Fruit fly (Drosophila melanogaster) whole organism, embryonic: Measurements from ENCODE around the gene CG2256.

ENCODE experiments used
- Atf3 ChIP-seq: fragments of 200-800 bp; sonication (Bioruptor generic); optimal IDR thresholded peaks from 3 replicates; lab custom pipeline; 2016; ENCODE audit warnings: missing biosample characterization, missing genetic modification characterization
- Bgb ChIP-seq: fragments of 200-800 bp; sonication (Bioruptor generic); IDR thresholded peaks from 2 replicates; pipeline ENCODE4 v1.3.6; 2022; ENCODE audit warnings: missing biosample characterization, missing genetic modification characterization; ENCODE audit not compliant: partially characterized antibody
- CG10979 ChIP-seq: fragments of 200-800 bp; sonication (Bioruptor generic); optimal IDR thresholded peaks from 2 replicates; lab custom pipeline; 2018; ENCODE audit warnings: missing biosample characterization, mild to moderate bottlenecking, missing genetic modification characterization, moderate library complexity
- CG11504 ChIP-seq: fragments of 200-800 bp; sonication (Bioruptor generic); optimal IDR thresholded peaks from 3 replicates; lab custom pipeline; 2019; ENCODE audit warnings: missing biosample characterization, mild to moderate bottlenecking, missing genetic modification characterization, moderate library complexity
- CG12071 ChIP-seq: fragments of 200-800 bp; sonication (Bioruptor generic); optimal IDR thresholded peaks from 3 replicates; lab custom pipeline; 2018; ENCODE audit warnings: missing biosample characterization, mild to moderate bottlenecking, missing genetic modification characterization
- CG13775 ChIP-seq: fragments of 200-800 bp; sonication (Bioruptor generic); optimal IDR thresholded peaks from 3 replicates; lab custom pipeline; 2017; ENCODE audit warnings: missing biosample characterization, mild to moderate bottlenecking, missing genetic modification characterization
- CG14014 ChIP-seq: fragments of 200-800 bp; sonication (Bioruptor generic); IDR thresholded peaks from 2 replicates; pipeline ENCODE4 v1.3.6; 2022; ENCODE audit warnings: missing biosample characterization, missing genetic modification characterization
- CG15011 ChIP-seq: fragments of 200-800 bp; sonication (Bioruptor generic); optimal IDR thresholded peaks from 3 replicates; lab custom pipeline; 2018; ENCODE audit warnings: missing biosample characterization, mild to moderate bottlenecking, missing genetic modification characterization
- CG15601 ChIP-seq: fragments of 200-800 bp; sonication (Bioruptor generic); optimal IDR thresholded peaks from 3 replicates; lab custom pipeline; 2019; ENCODE audit warnings: missing biosample characterization, mild to moderate bottlenecking, missing genetic modification characterization, moderate library complexity
- CG1647 ChIP-seq: fragments of 200-800 bp; sonication (Bioruptor generic); optimal IDR thresholded peaks from 3 replicates; lab custom pipeline; 2016; ENCODE audit warnings: missing biosample characterization, missing genetic modification characterization
- CG16779 ChIP-seq: fragments of 200-800 bp; sonication (Bioruptor generic); IDR thresholded peaks from 2 replicates; pipeline ENCODE4 v1.3.6; 2022; ENCODE audit warnings: missing biosample characterization, missing genetic modification characterization
- CG1832 ChIP-seq: fragments of 200-800 bp; sonication (Bioruptor generic); optimal IDR thresholded peaks from 2 replicates; lab custom pipeline; 2017; ENCODE audit warnings: missing biosample characterization, mild to moderate bottlenecking, missing genetic modification characterization, inconsistent platforms
- CG30020 ChIP-seq: fragments of 200-800 bp; optimal IDR thresholded peaks from 2 replicates; lab custom pipeline; 2019; ENCODE audit warnings: missing biosample characterization, mild to moderate bottlenecking, missing genetic modification characterization, moderate library complexity
- CG30431 ChIP-seq: fragments of 200-800 bp; sonication (Bioruptor generic); optimal IDR thresholded peaks from 2 replicates; lab custom pipeline; 2017; ENCODE audit warnings: missing biosample characterization, missing genetic modification characterization
- CG34422 ChIP-seq: fragments of 200-800 bp; sonication (Bioruptor generic); IDR thresholded peaks from 3 replicates; pipeline ENCODE4 v1.3.6; 2022; ENCODE audit warnings: missing biosample characterization, missing genetic modification characterization
- CG4820 ChIP-seq: fragments of 200-800 bp; sonication (Bioruptor generic); optimal IDR thresholded peaks from 3 replicates; lab custom pipeline; 2016; ENCODE audit warnings: missing biosample characterization, missing genetic modification characterization
- CG5180 ChIP-seq: fragments of 200-800 bp; sonication (Bioruptor generic); optimal IDR thresholded peaks from 3 replicates; lab custom pipeline; 2017; ENCODE audit warnings: missing biosample characterization, missing genetic modification characterization, mild to moderate bottlenecking, moderate library complexity, missing genetic modification reagents
- CG6175 ChIP-seq: fragments of 200-800 bp; sonication (Bioruptor generic); IDR thresholded peaks from 3 replicates; pipeline ENCODE4 v1.3.6; 2022; ENCODE audit warnings: missing biosample characterization, missing genetic modification characterization
- CG8944 ChIP-seq: fragments of 200-800 bp; sonication (Bioruptor generic); optimal IDR thresholded peaks from 3 replicates; lab custom pipeline; 2016; ENCODE audit warnings: missing biosample characterization, missing genetic modification characterization
- Camta ChIP-seq: fragments of 200-800 bp; sonication (Bioruptor generic); optimal IDR thresholded peaks from 2 replicates; lab custom pipeline; 2016; ENCODE audit warnings: missing biosample characterization, missing genetic modification characterization
- Gug ChIP-seq: fragments of 200-800 bp; sonication (Bioruptor generic); IDR thresholded peaks from 4 replicates; pipeline ENCODE4 v1.3.6; 2022; ENCODE audit warnings: missing biosample characterization, missing genetic modification characterization
- Hr3 ChIP-seq: fragments of 200-800 bp; sonication (Bioruptor generic); optimal IDR thresholded peaks from 3 replicates; lab custom pipeline; 2016; ENCODE audit warnings: missing biosample characterization, missing genetic modification characterization
- Lim3 ChIP-seq: fragments of 200-800 bp; sonication (Bioruptor generic); IDR thresholded peaks from 2 replicates; pipeline ENCODE4 v1.3.6; 2022; ENCODE audit warnings: missing biosample characterization, missing genetic modification characterization
- MESR4 ChIP-seq: fragments of 200-800 bp; sonication (Bioruptor generic); optimal IDR thresholded peaks from 2 replicates; lab custom pipeline; 2018; ENCODE audit warnings: missing biosample characterization, mild to moderate bottlenecking, missing genetic modification characterization, moderate library complexity
- Max ChIP-seq: fragments of 200-800 bp; sonication (Bioruptor generic); optimal IDR thresholded peaks from 2 replicates; lab custom pipeline; 2016; ENCODE audit warnings: missing biosample characterization, mild to moderate bottlenecking, missing genetic modification characterization
- Rfx ChIP-seq: fragments of 200-800 bp; sonication (Bioruptor generic); IDR thresholded peaks from 2 replicates; pipeline ENCODE4 v1.3.6; 2022; ENCODE audit warnings: missing biosample characterization, missing genetic modification characterization
- Scr ChIP-seq: fragments of 200-800 bp; sonication (Bioruptor generic); IDR thresholded peaks from 2 replicates; pipeline ENCODE4 v1.3.6; 2022; ENCODE audit warnings: missing biosample characterization, missing genetic modification characterization; ENCODE audit not compliant: partially characterized antibody
- Side ChIP-seq: fragments of 200-800 bp; sonication (Bioruptor generic); optimal IDR thresholded peaks from 2 replicates; lab custom pipeline; 2016; ENCODE audit warnings: missing biosample characterization, missing genetic modification characterization
- Xrp1 ChIP-seq: fragments of 200-800 bp; sonication (Bioruptor generic); IDR thresholded peaks from 2 replicates; pipeline ENCODE4 v1.3.6; 2022; ENCODE audit warnings: missing biosample characterization, missing genetic modification characterization
- al ChIP-seq: fragments of 200-800 bp; sonication (Bioruptor generic); IDR thresholded peaks from 2 replicates; pipeline ENCODE4 v1.3.6; 2022; ENCODE audit warnings: missing biosample characterization, missing genetic modification characterization
- cwo ChIP-seq: fragments of 200-800 bp; sonication (Bioruptor generic); optimal IDR thresholded peaks from 3 replicates; lab custom pipeline; 2017; ENCODE audit warnings: missing biosample characterization, missing genetic modification characterization, mild to moderate bottlenecking, moderate library complexity, missing genetic modification reagents
- dan ChIP-seq: fragments of 200-800 bp; sonication (Bioruptor generic); IDR thresholded peaks from 2 replicates; pipeline ENCODE4 v1.3.6; 2022; ENCODE audit warnings: missing biosample characterization, missing genetic modification characterization
- dati ChIP-seq: fragments of 200-800 bp; sonication (Bioruptor generic); IDR thresholded peaks from 2 replicates; pipeline ENCODE4 v1.3.6; 2022; ENCODE audit warnings: missing biosample characterization, missing genetic modification characterization
- exex ChIP-seq: fragments of 200-800 bp; sonication (Bioruptor generic); optimal IDR thresholded peaks from 4 replicates; lab custom pipeline; 2018; ENCODE audit warnings: missing biosample characterization, mild to moderate bottlenecking, missing genetic modification characterization, moderate library complexity
- gem ChIP-seq: fragments of 200-800 bp; sonication (Bioruptor generic); optimal IDR thresholded peaks from 2 replicates; lab custom pipeline; 2019; ENCODE audit warnings: missing biosample characterization, mild to moderate bottlenecking, missing genetic modification characterization, moderate library complexity
- ken ChIP-seq: fragments of 200-800 bp; sonication (Bioruptor generic); IDR thresholded peaks from 3 replicates; pipeline ENCODE4 v1.3.6; 2022; ENCODE audit warnings: missing biosample characterization, missing genetic modification characterization
- salm ChIP-seq: fragments of 200-800 bp; sonication (Bioruptor generic); optimal IDR thresholded peaks from 2 replicates; lab custom pipeline; 2018; ENCODE audit warnings: missing biosample characterization, mild to moderate bottlenecking, missing genetic modification characterization
- schlank ChIP-seq: fragments of 200-800 bp; sonication (Bioruptor generic); optimal IDR thresholded peaks from 2 replicates; lab custom pipeline; 2018; ENCODE audit warnings: missing biosample characterization, mild to moderate bottlenecking, missing genetic modification characterization
- slp2 ChIP-seq: fragments of 200-800 bp; sonication (Bioruptor generic); optimal IDR thresholded peaks from 2 replicates; lab custom pipeline; 2016; ENCODE audit warnings: missing biosample characterization, missing genetic modification characterization
- sna ChIP-seq: fragments of 200-800 bp; sonication (Bioruptor generic); IDR thresholded peaks from 2 replicates; pipeline ENCODE4 v1.3.6; 2022; ENCODE audit warnings: missing biosample characterization, missing genetic modification characterization; ENCODE audit not compliant: partially characterized antibody
- sqz ChIP-seq: fragments of 200-800 bp; sonication (Bioruptor generic); optimal IDR thresholded peaks from 3 replicates; lab custom pipeline; 2018; ENCODE audit warnings: missing biosample characterization, mild to moderate bottlenecking, missing genetic modification characterization
- tap ChIP-seq: fragments of 200-800 bp; optimal IDR thresholded peaks from 3 replicates; lab custom pipeline; 2019; ENCODE audit warnings: missing biosample characterization, mild to moderate bottlenecking, missing genetic modification characterization, moderate library complexity
- tup ChIP-seq: fragments of 200-800 bp; sonication (Bioruptor generic); optimal IDR thresholded peaks from 2 replicates; lab custom pipeline; 2016; ENCODE audit warnings: missing biosample characterization, mild to moderate bottlenecking, missing genetic modification characterization, moderate library complexity
- vnd ChIP-seq: fragments of 200-800 bp; sonication (Bioruptor generic); IDR thresholded peaks from 3 replicates; pipeline ENCODE4 v1.3.6; 2022; ENCODE audit warnings: missing biosample characterization, missing genetic modification characterization; ENCODE audit not compliant: partially characterized antibody
- wor ChIP-seq: fragments of 200-800 bp; sonication (Bioruptor generic); IDR thresholded peaks from 2 replicates; pipeline ENCODE4 v1.3.6; 2022; ENCODE audit warnings: missing biosample characterization, missing genetic modification characterization
- yki ChIP-seq: fragments of >200 bp; optimal IDR thresholded peaks from 3 replicates; lab custom pipeline; 2018
- zf30C ChIP-seq: fragments of 200-800 bp; sonication (Bioruptor generic); optimal IDR thresholded peaks from 3 replicates; lab custom pipeline; 2018; ENCODE audit warnings: missing biosample characterization, mild to moderate bottlenecking, missing genetic modification characterization

Gene CG2256

DNA sequence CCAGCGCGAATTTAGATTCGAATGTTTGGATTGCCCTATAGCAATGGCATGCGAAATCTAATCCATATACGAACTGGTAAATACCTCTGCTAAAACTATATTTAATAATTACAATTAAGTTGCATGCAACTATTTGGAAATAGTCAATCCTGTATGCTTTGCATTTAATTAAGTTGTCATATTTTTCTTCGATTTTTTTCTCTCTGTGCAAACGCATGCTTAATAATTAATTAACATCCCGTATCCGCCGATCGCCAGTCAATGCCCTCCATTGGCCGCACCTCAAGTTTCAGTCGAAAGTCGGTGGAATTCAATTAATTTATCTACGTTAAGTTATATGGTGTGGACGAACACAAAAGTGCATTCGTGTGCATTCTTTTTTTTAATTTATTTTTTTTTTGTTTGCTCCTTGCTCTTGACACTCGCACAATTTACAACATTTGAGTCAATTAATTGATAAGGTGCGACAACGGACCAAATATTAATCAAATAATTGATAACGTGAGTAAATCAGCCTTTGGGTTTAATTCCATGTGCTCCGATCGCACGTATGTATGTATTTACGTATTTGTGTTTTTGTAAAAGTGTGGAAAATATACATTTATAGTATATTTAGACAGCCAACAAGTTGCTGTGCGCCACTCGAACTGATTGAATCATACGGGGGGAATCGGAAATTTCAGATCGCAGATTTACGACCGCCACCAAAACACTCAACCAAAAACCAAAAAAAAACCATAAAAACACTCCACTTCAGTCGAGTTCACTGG lies 19.5 kb upstream of the CG2256 start (continued):
- TF ChIP-seq Max (GFP tag; lab: Kevin White, UChicago) = no peak
- no peak for TF ChIP-seq CG1832
- TF ChIP-seq sna (GFP tag; lab: Robert Waterston, UW) = no peak
- no peak for TF ChIP-seq gem
- no peak for TF ChIP-seq CG30020
- TF ChIP-seq cwo (GFP tag; lab: Kevin White, UChicago) = peak; percentile 12
- peak; percentile 67 for TF ChIP-seq CG5180 (GFP tag; lab: Kevin White, UChicago)
- no peak for TF ChIP-seq CG12071 (GFP tag; lab: Kevin White, UChicago)
- TF ChIP-seq Xrp1 (GFP tag; lab: Robert Waterston, UW) = 0 out of 2 replicates have a peak, but pooled peaks have one; percentile 7
- no peak for TF ChIP-seq Lim3 (GFP tag; lab: Robert Waterston, UW)
- TF ChIP-seq exex (tag; lab: Kevin White, UChicago) = peak; percentile 92
- peak; percentile 54 for TF ChIP-seq salm (tag; lab: Kevin White, UChicago)
- TF ChIP-seq sqz (GFP tag; lab: Kevin White, UChicago) = peak; percentile 53
- TF ChIP-seq CG15601 (tag; lab: Kevin White, UChicago) = peak; percentile 10
- TF ChIP-seq vnd (GFP tag; lab: Robert Waterston, UW) = peak; percentile 52; the same call in 2 of the 3 replicates
- no peak for TF ChIP-seq Bgb (GFP tag; lab: Robert Waterston, UW)
- no peak for TF ChIP-seq CG10979
- TF ChIP-seq CG15011 = no peak

DNA sequence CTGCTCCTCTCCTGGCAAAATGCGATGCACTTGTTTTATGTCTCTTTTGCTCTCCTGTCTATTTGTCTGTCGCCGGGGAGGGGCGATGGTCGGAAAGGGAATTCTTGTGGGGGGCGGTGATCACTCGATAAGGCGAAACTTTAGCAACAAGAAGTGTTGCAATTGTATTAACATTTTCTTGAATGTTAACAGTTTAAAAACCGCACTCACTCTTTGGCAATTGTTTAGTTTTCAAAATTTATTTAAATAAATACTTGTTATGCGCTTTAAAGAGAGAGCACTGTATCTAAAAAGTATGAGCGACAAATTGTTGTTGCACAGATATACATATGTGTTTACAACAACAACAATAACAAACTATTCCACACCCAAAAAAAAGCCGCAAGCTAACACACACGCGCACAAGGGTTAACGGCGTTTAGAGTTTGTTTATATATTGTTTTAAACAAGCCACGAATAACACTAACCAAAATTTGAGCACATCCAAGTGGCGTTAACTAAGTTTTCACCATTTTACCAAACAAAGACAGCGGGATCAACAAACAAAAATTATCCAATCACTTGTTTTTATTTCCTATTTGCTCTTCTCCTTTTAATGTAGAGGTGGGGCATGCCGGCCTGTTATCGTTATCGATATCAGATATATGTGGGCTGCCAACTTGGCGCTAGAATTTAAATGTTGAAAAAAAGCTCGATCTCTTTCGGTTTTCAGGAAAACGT lies 14.6 kb upstream of the CG2256 start, which contains the start of gene CG2258:
TSS of gene CG2258 (minus strand) at position 617 of the 720 bp plus-strand sequence.
- peak; percentile 15 for TF ChIP-seq slp2 (GFP tag; lab: Kevin White, UChicago)
- TF ChIP-seq CG14014 = peak; percentile 88
- peak; percentile 71 for TF ChIP-seq CG8944
- peak; percentile 58 for TF ChIP-seq tup
- peak; percentile 88 for TF ChIP-seq Rfx
- TF ChIP-seq Camta (GFP tag; lab: Kevin White, UChicago) = no peak
- peak; percentile 77 for TF ChIP-seq CG11504 (tag; lab: Kevin White, UChicago)
- peak; percentile 53 for TF ChIP-seq CG13775 (GFP tag; lab: Kevin White, UChicago)
- TF ChIP-seq Scr (GFP tag; lab: Robert Waterston, UW) = peak; percentile 49
- TF ChIP-seq CG16779 (GFP tag; lab: Robert Waterston, UW) = peak; percentile 49; the same call in 1 of the 2 replicates
- TF ChIP-seq dan = no peak
- TF ChIP-seq schlank = peak; percentile 59
- TF ChIP-seq zf30C (GFP tag; lab: Kevin White, UChicago) = no peak
- TF ChIP-seq CG6175 (GFP tag; lab: Robert Waterston, UW) = peak; percentile 74; the same call in 1 of the 3 replicates
- peak; percentile 77 for TF ChIP-seq CG1647 (GFP tag; lab: Kevin White, UChicago)
- TF ChIP-seq yki = no peak
- TF ChIP-seq wor (GFP tag; lab: Robert Waterston, UW) = peak; percentile 81
- TF ChIP-seq Atf3 (GFP tag; lab: Kevin White, UChicago) = peak; percentile 45
- peak; percentile 9 for TF ChIP-seq MESR4 (GFP tag; lab: Kevin White, UChicago)
- TF ChIP-seq Gug (GFP tag; lab: Robert Waterston, UW) = peak; percentile 85
- peak; percentile 76 for TF ChIP-seq CG15011
- peak; percentile 87 for TF ChIP-seq ken (GFP tag; lab: Robert Waterston, UW)
- peak; percentile 77 for TF ChIP-seq al (GFP tag; lab: Robert Waterston, UW)
- peak; percentile 89 for TF ChIP-seq CG34422
- TF ChIP-seq CG4820 = peak; percentile 82
- peak; percentile 65 for TF ChIP-seq CG30431 (GFP tag; lab: Kevin White, UChicago)
- TF ChIP-seq dati (GFP tag; lab: Robert Waterston, UW) = peak; percentile 46; the same call in 1 of the 2 replicates
- TF ChIP-seq Hr3 (GFP tag; lab: Kevin White, UChicago) = peak; percentile 75
- peak; percentile 91 for TF ChIP-seq tap (tag; lab: Kevin White, UChicago)
- TF ChIP-seq Side (GFP tag; lab: Kevin White, UChicago) = no peak
